Fruit fly (Drosophila melanogaster): ENCODE results near the gene Pp2B-14D.
A peak's percentile ranks its signal among the peaks of the same experiment; 100 is the strongest.

dm6 chrX:16573659-16574058, 13.8 kb upstream of the Pp2B-14D start:
- no peak for TF ChIP-seq CG4282 (GFP tag; optimal IDR thresholded peaks at IDR 0.05)
- TF ChIP-seq B-H2 (GFP tag; optimal IDR thresholded peaks at IDR 0.05) = peak; percentile 5
- TF ChIP-seq Usf (GFP tag; optimal IDR thresholded peaks at IDR 0.05) = no peak
- no peak for TF ChIP-seq jing (GFP tag; optimal IDR thresholded peaks at IDR 0.05)
- peak; percentile 53 for TF ChIP-seq CG15514 (GFP tag; optimal IDR thresholded peaks at IDR 0.05)
- no peak for TF ChIP-seq pan (optimal IDR thresholded peaks at IDR 0.05)
- TF ChIP-seq pan (GFP tag; optimal IDR thresholded peaks at IDR 0.05 in 1 of 2, IDR thresholded peaks at IDR 0.05 in 1 of 2) = no peak
- TF ChIP-seq GATAe (GFP tag; conservative IDR thresholded peaks at IDR 0.05) = no peak
- 0 out of 2 replicates have a peak, but pooled peaks have one; percentile 26 for TF ChIP-seq CG11247 (GFP tag; IDR thresholded peaks at IDR 0.05)
- TF ChIP-seq CG4854 (GFP tag; optimal IDR thresholded peaks at IDR 0.05) = no peak
- no peak for TF ChIP-seq Camta (GFP tag; optimal IDR thresholded peaks at IDR 0.05)
- TF ChIP-seq Sox100B (GFP tag; optimal IDR thresholded peaks at IDR 0.05) = no peak
- TF ChIP-seq CG7372 (GFP tag; IDR thresholded peaks at IDR 0.05) = no peak

Measured in whole organism, embryonic.